Fruit fly (Drosophila melanogaster) whole organism, prepupa: ENCODE data around the gene CG16734.

Experiments
- Blimp-1 ChIP-seq: fragments of 200-800 bp; sonication (Bioruptor generic); optimal IDR thresholded peaks from 3 replicates; lab custom pipeline; 2017; ENCODE audit warnings: missing biosample characterization, missing genetic modification characterization, mild to moderate bottlenecking, moderate library complexity, missing genetic modification reagents
- CG10631 ChIP-seq: fragments of 200-800 bp; sonication (Bioruptor generic); optimal IDR thresholded peaks from 2 replicates; lab custom pipeline; 2016; ENCODE audit warnings: missing biosample characterization, missing genetic modification characterization
- CG10669 ChIP-seq: fragments of 200-800 bp; sonication (Bioruptor generic); optimal IDR thresholded peaks from 3 replicates; lab custom pipeline; 2018; ENCODE audit warnings: missing biosample characterization, mild to moderate bottlenecking, missing genetic modification characterization, moderate library complexity
- CG11294 ChIP-seq: fragments of 200-800 bp; sonication (Bioruptor generic); IDR thresholded peaks from 2 replicates; pipeline ENCODE4 v1.3.6; 2022; ENCODE audit warnings: missing biosample characterization, missing genetic modification characterization
- CG11762 ChIP-seq: fragments of 200-800 bp; sonication (Bioruptor generic); optimal IDR thresholded peaks from 3 replicates; lab custom pipeline; 2016; ENCODE audit warnings: missing biosample characterization, missing genetic modification characterization; ENCODE audit not compliant: insufficient read depth
- CG11902 ChIP-seq: fragments of 200-800 bp; sonication (Bioruptor generic); optimal IDR thresholded peaks from 3 replicates; lab custom pipeline; 2016; ENCODE audit warnings: missing biosample characterization, missing genetic modification characterization
- CG15336 ChIP-seq: fragments of 200-800 bp; sonication (Bioruptor generic); IDR thresholded peaks from 2 replicates; pipeline ENCODE4 v1.3.6; 2022; ENCODE audit warnings: missing biosample characterization, missing genetic modification characterization
- CG1621 ChIP-seq: fragments of 200-800 bp; sonication (Bioruptor generic); optimal IDR thresholded peaks from 3 replicates; lab custom pipeline; 2018; ENCODE audit warnings: missing biosample characterization, mild to moderate bottlenecking, missing genetic modification characterization
- CG3032 ChIP-seq: fragments of 200-800 bp; optimal IDR thresholded peaks from 2 replicates; lab custom pipeline; 2019; ENCODE audit warnings: missing biosample characterization, mild to moderate bottlenecking, missing genetic modification characterization, moderate library complexity
- CG31627 ChIP-seq: fragments of 200-800 bp; sonication (Bioruptor generic); optimal IDR thresholded peaks from 3 replicates; lab custom pipeline; 2016; ENCODE audit warnings: missing biosample characterization, missing genetic modification characterization
- CG34406 ChIP-seq: fragments of 200-800 bp; sonication (Bioruptor generic); optimal IDR thresholded peaks from 3 replicates; lab custom pipeline; 2016; ENCODE audit warnings: missing biosample characterization, missing genetic modification characterization
- CG3919 ChIP-seq: fragments of 200-800 bp; sonication (Bioruptor generic); optimal IDR thresholded peaks from 3 replicates; lab custom pipeline; 2016; ENCODE audit warnings: missing biosample characterization, missing genetic modification characterization
- CG6163 ChIP-seq: fragments of 200-800 bp; sonication (Bioruptor generic); IDR thresholded peaks from 3 replicates; pipeline ENCODE4 v1.3.6; 2022; ENCODE audit warnings: missing biosample characterization, missing genetic modification characterization
- CG6276 ChIP-seq: fragments of 200-800 bp; sonication (Bioruptor generic); optimal IDR thresholded peaks from 2 replicates; lab custom pipeline; 2017; ENCODE audit warnings: missing biosample characterization, mild to moderate bottlenecking, missing genetic modification characterization
- CG6854 ChIP-seq: fragments of 200-800 bp; sonication (Bioruptor generic); optimal IDR thresholded peaks from 2 replicates; lab custom pipeline; 2017; ENCODE audit warnings: missing biosample characterization, mild to moderate bottlenecking, missing genetic modification characterization
- CG7368 ChIP-seq: fragments of 200-800 bp; sonication (Bioruptor generic); optimal IDR thresholded peaks from 3 replicates; lab custom pipeline; 2016; ENCODE audit warnings: missing biosample characterization, missing genetic modification characterization
- CG8632 ChIP-seq: fragments of 200-800 bp; sonication (Bioruptor generic); optimal IDR thresholded peaks from 3 replicates; lab custom pipeline; 2016; ENCODE audit warnings: missing biosample characterization, missing genetic modification characterization
- Eip93F ChIP-seq: fragments of 200-800 bp; sonication (Bioruptor generic); optimal IDR thresholded peaks from 2 replicates; lab custom pipeline; 2016; ENCODE audit warnings: missing biosample characterization, mild to moderate bottlenecking, missing genetic modification characterization
- Ets21C ChIP-seq: fragments of 200-800 bp; sonication (Bioruptor generic); optimal IDR thresholded peaks from 3 replicates; lab custom pipeline; 2016; ENCODE audit warnings: missing biosample characterization, missing genetic modification characterization
- Ets96B ChIP-seq: fragments of 200-800 bp; optimal IDR thresholded peaks from 2 replicates; lab custom pipeline; 2019; ENCODE audit warnings: missing biosample characterization, mild to moderate bottlenecking, missing genetic modification characterization, moderate library complexity
- Hr38 ChIP-seq: sonication (Bioruptor generic); optimal IDR thresholded peaks from 2 replicates; lab custom pipeline; 2016; ENCODE audit warnings: missing biosample characterization, missing genetic modification characterization
- Hr39 ChIP-seq: fragments of 200-800 bp; sonication (Bioruptor generic); optimal IDR thresholded peaks from 2 replicates; lab custom pipeline; 2016; ENCODE audit warnings: missing biosample characterization, missing genetic modification characterization
- Hr4 ChIP-seq: fragments of 200-800 bp; sonication (Bioruptor generic); optimal IDR thresholded peaks from 3 replicates; lab custom pipeline; 2016; ENCODE audit warnings: missing biosample characterization, missing genetic modification characterization
- Lpt ChIP-seq: fragments of 200-800 bp; sonication (Bioruptor generic); optimal IDR thresholded peaks from 3 replicates; lab custom pipeline; 2016; ENCODE audit warnings: missing biosample characterization, missing genetic modification characterization
- Met ChIP-seq: fragments of 200-800 bp; sonication (Bioruptor generic); optimal IDR thresholded peaks from 3 replicates; lab custom pipeline; 2016; ENCODE audit warnings: missing biosample characterization, missing genetic modification characterization
- OdsH ChIP-seq: fragments of 200-800 bp; sonication (Bioruptor generic); optimal IDR thresholded peaks from 3 replicates; lab custom pipeline; 2016; ENCODE audit warnings: missing biosample characterization, missing genetic modification characterization
- Sox14 ChIP-seq: fragments of 200-800 bp; sonication (Bioruptor generic); optimal IDR thresholded peaks from 3 replicates; lab custom pipeline; 2016; ENCODE audit warnings: missing biosample characterization, missing genetic modification characterization
- Sox15 ChIP-seq: fragments of 200-800 bp; sonication (Bioruptor generic); optimal IDR thresholded peaks from 3 replicates; lab custom pipeline; 2016; ENCODE audit warnings: missing biosample characterization, missing genetic modification characterization
- esn ChIP-seq: fragments of 200-800 bp; sonication (Bioruptor generic); optimal IDR thresholded peaks from 2 replicates; lab custom pipeline; 2016; ENCODE audit warnings: missing biosample characterization, mild to moderate bottlenecking, missing genetic modification characterization, moderate library complexity
- fd85E ChIP-seq: fragments of 200-800 bp; sonication (Bioruptor generic); optimal IDR thresholded peaks from 3 replicates; lab custom pipeline; 2016; ENCODE audit warnings: missing biosample characterization, missing genetic modification characterization
- lz ChIP-seq: fragments of 200-800 bp; sonication (Bioruptor generic); optimal IDR thresholded peaks from 3 replicates; lab custom pipeline; 2016; ENCODE audit warnings: missing biosample characterization, missing genetic modification characterization
- pdm3 ChIP-seq: fragments of 200-800 bp; sonication (Bioruptor generic); optimal IDR thresholded peaks from 3 replicates; lab custom pipeline; 2016; ENCODE audit warnings: missing biosample characterization, missing genetic modification characterization
- salr ChIP-seq, 2 experiments: fragments of 200-800 bp; sonication (Bioruptor generic); optimal IDR thresholded peaks; 3 replicates each; lab custom pipeline; 2016 to 2018; ENCODE audit warnings: missing biosample characterization in 2 of 2, missing genetic modification characterization in 2 of 2, mild to moderate bottlenecking in 1 of 2
- spab ChIP-seq: fragments of 200-800 bp; sonication (Bioruptor generic); optimal IDR thresholded peaks from 2 replicates; lab custom pipeline; 2017; ENCODE audit warnings: missing biosample characterization, mild to moderate bottlenecking, missing genetic modification characterization, missing genetic modification reagents
- svp ChIP-seq: fragments of 200-800 bp; sonication (Bioruptor generic); peaks from one replicate; lab custom pipeline; 2016; ENCODE audit warnings: missing biosample characterization, missing genetic modification characterization
- topi ChIP-seq: fragments of 200-800 bp; sonication (Bioruptor generic); optimal IDR thresholded peaks from 3 replicates; lab custom pipeline; 2016; ENCODE audit warnings: missing biosample characterization, missing genetic modification characterization
- vri ChIP-seq: fragments of 200-800 bp; sonication (Bioruptor generic); optimal IDR thresholded peaks from 3 replicates; lab custom pipeline; 2016; ENCODE audit warnings: missing biosample characterization, mild to moderate bottlenecking, missing genetic modification characterization

CG16734 gene

dm6 chr3R:9264042-9264441, 9.2 kb downstream of the CG16734 start, which contains the start of gene sage:
TSS of gene sage (minus strand) at chr3R:9264142.
- TF ChIP-seq CG3919 (GFP tag; lab: Kevin White, UChicago): no peak
- TF ChIP-seq spab (GFP tag; lab: Kevin White, UChicago): no peak
- no peak for TF ChIP-seq Hr4 (GFP tag; lab: Kevin White, UChicago)
- no peak for TF ChIP-seq Ets96B
- TF ChIP-seq vri: no peak
- TF ChIP-seq CG1621 (tag; lab: Kevin White, UChicago): no peak
- no peak for TF ChIP-seq CG6276 (GFP tag; lab: Kevin White, UChicago)
- TF ChIP-seq Eip93F (GFP tag; lab: Kevin White, UChicago): no peak
- TF ChIP-seq salr (GFP tag; optimal IDR thresholded peaks at IDR 0.05; lab: Kevin White, UChicago): no peak
- TF ChIP-seq CG3032 (tag; lab: Kevin White, UChicago): no peak
- no peak for TF ChIP-seq CG34406 (GFP tag; lab: Kevin White, UChicago)
- TF ChIP-seq CG10669 (GFP tag; lab: Kevin White, UChicago): no peak
- TF ChIP-seq topi (GFP tag; lab: Kevin White, UChicago): no peak

DNA sequence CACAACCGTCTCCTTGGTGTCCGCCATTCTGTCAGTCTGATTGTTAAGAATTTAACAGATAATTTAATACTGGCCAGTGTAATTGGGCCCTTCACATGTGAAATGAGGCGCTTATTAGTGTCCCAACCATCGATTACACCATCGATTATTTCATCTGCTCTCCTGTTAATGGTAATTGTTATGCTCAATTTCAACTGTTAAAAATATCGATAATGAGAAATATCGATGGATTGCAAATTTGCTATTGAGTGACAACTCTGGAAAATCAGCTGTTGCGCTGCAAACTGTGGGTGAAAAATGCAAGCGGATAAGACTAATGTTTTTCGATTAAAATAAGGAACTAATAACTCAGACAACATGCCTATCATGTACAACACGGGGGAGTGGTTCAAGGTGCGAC, 11.9 kb downstream of the CG16734 start, which contains the start of the genes TrpRS and Vps16A:
Gene TrpRS, minus strand, starts transcription at position 140 of the 400 bp plus-strand sequence.
Gene Vps16A, plus strand, starts transcription at position 255 of the 400 bp plus-strand sequence.
- TF ChIP-seq CG15336 (GFP tag; lab: Robert Waterston, UW) (no peak), Blimp-1 (GFP tag; lab: Kevin White, UChicago) (no peak), CG11762 (GFP tag; lab: Kevin White, UChicago) (no peak)

dm6 chr3R:9287710-9288109, 32.9 kb downstream of the CG16734 start:
- no peak for TF ChIP-seq esn (GFP tag; lab: Kevin White, UChicago)
- no peak for TF ChIP-seq Hr38 (GFP tag; lab: Kevin White, UChicago)
- no peak for TF ChIP-seq CG31627 (GFP tag; lab: Kevin White, UChicago)
- TF ChIP-seq Ets21C (GFP tag; lab: Kevin White, UChicago): no peak
- no peak for TF ChIP-seq Eip93F (GFP tag; lab: Kevin White, UChicago)
- no peak for TF ChIP-seq Hr39 (GFP tag; lab: Kevin White, UChicago)
- no peak for TF ChIP-seq spab (GFP tag; lab: Kevin White, UChicago)
- TF ChIP-seq Lpt (GFP tag; lab: Kevin White, UChicago): no peak
- no peak for TF ChIP-seq Hr4 (GFP tag; lab: Kevin White, UChicago)
- TF ChIP-seq CG3032 (tag; lab: Kevin White, UChicago): no peak
- TF ChIP-seq Sox15: no peak
- TF ChIP-seq CG3919 (GFP tag; lab: Kevin White, UChicago): no peak
- no peak for TF ChIP-seq Sox14 (GFP tag; lab: Kevin White, UChicago)
- no peak for TF ChIP-seq pdm3 (GFP tag; lab: Kevin White, UChicago)
- TF ChIP-seq lz: no peak
- TF ChIP-seq Met (GFP tag; lab: Kevin White, UChicago): no peak
- no peak for TF ChIP-seq CG11762 (GFP tag; lab: Kevin White, UChicago)
- no peak for TF ChIP-seq OdsH (GFP tag; lab: Kevin White, UChicago)
- TF ChIP-seq vri: no peak

DNA sequence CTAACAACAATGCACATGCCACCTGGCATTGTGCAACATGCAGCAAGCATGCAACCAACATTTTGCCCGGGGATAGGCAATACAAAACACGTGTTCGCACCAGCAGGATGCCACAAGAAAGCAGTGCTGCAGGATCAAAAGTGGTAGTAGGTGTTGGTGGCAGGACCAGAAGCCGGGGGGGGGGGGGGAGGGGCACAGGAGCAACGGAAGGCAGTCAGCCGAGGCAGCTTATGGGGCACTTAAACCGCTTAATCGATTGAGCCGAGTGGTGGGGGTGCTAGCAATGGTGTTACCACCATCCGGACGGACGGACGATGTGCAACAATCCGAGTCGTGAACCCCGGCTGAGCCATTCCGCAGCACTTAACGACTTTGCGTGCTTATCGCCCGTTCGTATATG, 42.3 kb downstream of the CG16734 start:
- TF ChIP-seq Ets96B: no peak
- no peak for TF ChIP-seq CG10631
- TF ChIP-seq fd85E (GFP tag; lab: Kevin White, UChicago): no peak
- TF ChIP-seq spab (GFP tag; lab: Kevin White, UChicago): no peak
- TF ChIP-seq CG8632: no peak
- TF ChIP-seq CG31627 (GFP tag; lab: Kevin White, UChicago): no peak
- no peak for TF ChIP-seq CG11294
- no peak for TF ChIP-seq Met (GFP tag; lab: Kevin White, UChicago)
- TF ChIP-seq svp (GFP tag; lab: Kevin White, UChicago): no peak
- no peak for TF ChIP-seq CG10669 (GFP tag; lab: Kevin White, UChicago)
- TF ChIP-seq CG7368: no peak
- no peak for TF ChIP-seq Blimp-1 (GFP tag; lab: Kevin White, UChicago)
- no peak for TF ChIP-seq CG3919 (GFP tag; lab: Kevin White, UChicago)
- no peak for TF ChIP-seq Sox14 (GFP tag; lab: Kevin White, UChicago)
- TF ChIP-seq CG11902: no peak
- TF ChIP-seq CG6854 (GFP tag; lab: Kevin White, UChicago): no peak
- no peak for TF ChIP-seq CG6163
